Worm (Caenorhabditis elegans): Measurements from ENCODE around the gene C25F9.12.

ce11 chrV:19421131-19421530 is 18.4 kb upstream of the C25F9.12 start, which contains the start of gene C25F9.2:
- no peak for TF ChIP-seq flt-1 (GFP tag; IDR thresholded peaks at IDR 0.05)
- TF ChIP-seq ztf-29 (GFP tag; IDR thresholded peaks at IDR 0.05) = no peak
- no peak for TF ChIP-seq ref-1 (GFP tag; conservative IDR thresholded peaks at IDR 0.05)
- TF ChIP-seq cog-1 (tag; optimal IDR thresholded peaks at IDR 0.05) = no peak
- no peak for TF ChIP-seq med-1 (GFP tag; optimal IDR thresholded peaks at IDR 0.05; ENCODE audit: insufficient read depth)
- no peak for TF ChIP-seq T22C8.4 (GFP tag; IDR thresholded peaks at IDR 0.05)

All from whole organism, midembryonic.